Fruit fly (Drosophila melanogaster) whole organism, embryonic: ENCODE data around the gene CG9664.

Source experiments
- Antp ChIP-seq: fragments of 200-800 bp; sonication (Bioruptor generic); optimal IDR thresholded peaks from 3 replicates; lab custom pipeline; 2016; ENCODE audit warnings: missing biosample characterization, missing genetic modification characterization
- Atf-2 ChIP-seq: fragments of 200-800 bp; sonication (Bioruptor generic); optimal IDR thresholded peaks from 2 replicates; lab custom pipeline; 2016; ENCODE audit warnings: missing biosample characterization, missing genetic modification characterization
- Atf3 ChIP-seq: fragments of 200-800 bp; sonication (Bioruptor generic); optimal IDR thresholded peaks from 3 replicates; lab custom pipeline; 2016; ENCODE audit warnings: missing biosample characterization, missing genetic modification characterization
- Atf6 ChIP-seq: fragments of 200-800 bp; sonication (Bioruptor generic); IDR thresholded peaks from 2 replicates; pipeline ENCODE4 v1.3.6; 2022; ENCODE audit warnings: missing biosample characterization, missing genetic modification characterization
- C15 ChIP-seq: fragments of 200-800 bp; sonication (Bioruptor generic); IDR thresholded peaks from 3 replicates; pipeline ENCODE4 v1.3.6; 2022; ENCODE audit warnings: missing biosample characterization, missing genetic modification characterization
- CG11247 ChIP-seq: fragments of 200-800 bp; sonication (Bioruptor generic); IDR thresholded peaks from 2 replicates; pipeline ENCODE4 v1.3.6; 2022; ENCODE audit warnings: missing biosample characterization, missing genetic modification characterization
- CG11456 ChIP-seq: fragments of 200-800 bp; sonication (Bioruptor generic); IDR thresholded peaks from 3 replicates; pipeline ENCODE4 v1.3.6; 2022; ENCODE audit warnings: missing biosample characterization, missing genetic modification characterization
- CG12071 ChIP-seq: fragments of 200-800 bp; sonication (Bioruptor generic); optimal IDR thresholded peaks from 3 replicates; lab custom pipeline; 2018; ENCODE audit warnings: missing biosample characterization, mild to moderate bottlenecking, missing genetic modification characterization
- CG12942 ChIP-seq: fragments of 200-800 bp; sonication (Bioruptor generic); optimal IDR thresholded peaks from 3 replicates; lab custom pipeline; 2016; ENCODE audit warnings: missing biosample characterization, missing genetic modification characterization
- CG15696 ChIP-seq: fragments of 200-800 bp; sonication (Bioruptor generic); optimal IDR thresholded peaks from 2 replicates; lab custom pipeline; 2019; ENCODE audit warnings: missing biosample characterization, mild to moderate bottlenecking, missing genetic modification characterization, moderate library complexity
- CG18262 ChIP-seq: fragments of 200-800 bp; optimal IDR thresholded peaks from 3 replicates; lab custom pipeline; 2019; ENCODE audit warnings: missing biosample characterization, mild to moderate bottlenecking, missing genetic modification characterization, moderate library complexity
- CG18599 ChIP-seq: fragments of 200-800 bp; sonication (Bioruptor generic); optimal IDR thresholded peaks from 3 replicates; lab custom pipeline; 2017; ENCODE audit warnings: missing biosample characterization, missing genetic modification characterization, mild to moderate bottlenecking, moderate library complexity, missing genetic modification reagents
- CG18619 ChIP-seq: fragments of 200-800 bp; sonication (Bioruptor generic); optimal IDR thresholded peaks from 3 replicates; lab custom pipeline; 2017; ENCODE audit warnings: missing biosample characterization, mild to moderate bottlenecking, missing genetic modification characterization
- CG18764 ChIP-seq: fragments of 200-800 bp; sonication (Bioruptor generic); optimal IDR thresholded peaks from 3 replicates; lab custom pipeline; 2016; ENCODE audit warnings: missing biosample characterization, missing genetic modification characterization
- CG2129 ChIP-seq: fragments of 200-800 bp; sonication (Bioruptor generic); IDR thresholded peaks from 2 replicates; pipeline ENCODE4 v1.3.6; 2022; ENCODE audit warnings: missing biosample characterization, missing genetic modification characterization; ENCODE audit not compliant: partially characterized antibody
- CG2875 ChIP-seq: fragments of 200-800 bp; sonication (Bioruptor generic); optimal IDR thresholded peaks from 2 replicates; lab custom pipeline; 2017; ENCODE audit warnings: missing biosample characterization, mild to moderate bottlenecking, missing genetic modification characterization, missing genetic modification reagents
- CG2889 ChIP-seq: fragments of 200-800 bp; sonication (Bioruptor generic); IDR thresholded peaks from 3 replicates; pipeline ENCODE4 v1.3.6; 2022; ENCODE audit warnings: missing biosample characterization, missing genetic modification characterization
- CG31224 ChIP-seq: fragments of 200-800 bp; sonication (Bioruptor generic); IDR thresholded peaks from 2 replicates; pipeline ENCODE4 v1.3.6; 2022; ENCODE audit warnings: missing biosample characterization, missing genetic modification characterization
- CG33213 ChIP-seq: fragments of 200-800 bp; sonication (Bioruptor generic); optimal IDR thresholded peaks from 3 replicates; lab custom pipeline; 2016; ENCODE audit warnings: missing biosample characterization, missing genetic modification characterization
- CG4328 ChIP-seq: fragments of 200-800 bp; sonication (Bioruptor generic); optimal IDR thresholded peaks from 3 replicates; lab custom pipeline; 2017; ENCODE audit warnings: missing biosample characterization, missing genetic modification reagents, missing genetic modification characterization
- CG4424 ChIP-seq: fragments of 200-800 bp; sonication (Bioruptor generic); optimal IDR thresholded peaks from 3 replicates; lab custom pipeline; 2016; ENCODE audit warnings: missing biosample characterization, missing genetic modification characterization
- CG6683 ChIP-seq: fragments of 200-800 bp; sonication (Bioruptor generic); optimal IDR thresholded peaks from 2 replicates; lab custom pipeline; 2017; ENCODE audit warnings: missing biosample characterization, mild to moderate bottlenecking, missing genetic modification characterization, missing genetic modification reagents
- CG8089 ChIP-seq: fragments of 200-800 bp; sonication (Bioruptor generic); optimal IDR thresholded peaks from 3 replicates; lab custom pipeline; 2016; ENCODE audit warnings: missing biosample characterization, missing genetic modification characterization
- CG9437 ChIP-seq: fragments of 200-800 bp; sonication (Bioruptor generic); optimal IDR thresholded peaks from 2 replicates; lab custom pipeline; 2018; ENCODE audit warnings: missing biosample characterization, mild to moderate bottlenecking, missing genetic modification characterization
- CG9609 ChIP-seq: fragments of 200-800 bp; sonication (Bioruptor generic); optimal IDR thresholded peaks from 3 replicates; lab custom pipeline; 2016; ENCODE audit warnings: missing biosample characterization, missing genetic modification characterization
- CG9727 ChIP-seq: fragments of 200-800 bp; sonication (Bioruptor generic); optimal IDR thresholded peaks from 3 replicates; lab custom pipeline; 2017; ENCODE audit warnings: missing biosample characterization, mild to moderate bottlenecking, missing genetic modification characterization
- CoRest ChIP-seq: fragments of 200-800 bp; sonication (Bioruptor generic); optimal IDR thresholded peaks from 3 replicates; lab custom pipeline; 2018; ENCODE audit warnings: missing biosample characterization, mild to moderate bottlenecking, missing genetic modification characterization, moderate library complexity
- Dll ChIP-seq: fragments of 200-800 bp; sonication (Bioruptor generic); IDR thresholded peaks from 4 replicates; pipeline ENCODE4 v1.3.6; 2022; ENCODE audit warnings: missing biosample characterization, missing genetic modification characterization; ENCODE audit not compliant: partially characterized antibody
- Ets97D ChIP-seq: fragments of 200-800 bp; sonication (Bioruptor generic); optimal IDR thresholded peaks from 3 replicates; lab custom pipeline; 2016; ENCODE audit warnings: missing biosample characterization, missing genetic modification characterization
- Hand ChIP-seq: fragments of 200-800 bp; sonication (Bioruptor generic); optimal IDR thresholded peaks from 2 replicates; lab custom pipeline; 2017; ENCODE audit warnings: mild to moderate bottlenecking, missing biosample characterization, missing genetic modification reagents, missing genetic modification characterization
- Lim3 ChIP-seq: fragments of 200-800 bp; sonication (Bioruptor generic); IDR thresholded peaks from 2 replicates; pipeline ENCODE4 v1.3.6; 2022; ENCODE audit warnings: missing biosample characterization, missing genetic modification characterization
- NC2α ChIP-seq: fragments of 200-800 bp; sonication (Bioruptor generic); optimal IDR thresholded peaks from 2 replicates; lab custom pipeline; 2016; ENCODE audit warnings: missing biosample characterization, missing genetic modification characterization
- Nf-YB ChIP-seq: fragments of 200-800 bp; sonication (Bioruptor generic); optimal IDR thresholded peaks from 3 replicates; lab custom pipeline; 2019; ENCODE audit warnings: missing biosample characterization, mild to moderate bottlenecking, missing genetic modification characterization, moderate library complexity
- Spps ChIP-seq: fragments of 200-800 bp; sonication (Bioruptor generic); optimal IDR thresholded peaks from 2 replicates; lab custom pipeline; 2018; ENCODE audit warnings: missing biosample characterization, mild to moderate bottlenecking, missing genetic modification characterization
- Trl ChIP-seq, 3 experiments: fragments of >200 bp in 2 of 3; fragments of 200-800 bp in 1 of 3; sonication (Bioruptor generic) in 1 of 3; optimal IDR thresholded peaks; 2 replicates in 1 of 3; 3 replicates in 2 of 3; lab custom pipeline; 2016 to 2017; ENCODE audit warnings: missing biosample characterization in 1 of 3, missing genetic modification characterization in 1 of 3
- amos ChIP-seq: fragments of 200-800 bp; sonication (Bioruptor generic); IDR thresholded peaks from 2 replicates; pipeline ENCODE4 v1.3.6; 2022; ENCODE audit warnings: missing biosample characterization, missing genetic modification characterization; ENCODE audit not compliant: partially characterized antibody
- cas ChIP-seq: fragments of 200-800 bp; sonication (Bioruptor generic); IDR thresholded peaks from 2 replicates; pipeline ENCODE4 v1.3.6; 2022; ENCODE audit warnings: missing biosample characterization, missing genetic modification characterization
- crp ChIP-seq, 2 experiments: fragments of 200-800 bp; sonication (Bioruptor generic); optimal IDR thresholded peaks; 2 replicates in 1 of 2; 3 replicates in 1 of 2; lab custom pipeline; 2017; ENCODE audit warnings: missing biosample characterization in 2 of 2, missing genetic modification characterization in 2 of 2, mild to moderate bottlenecking in 1 of 2, moderate library complexity in 1 of 2
- dmrt99B ChIP-seq: fragments of 200-800 bp; sonication (Bioruptor generic); optimal IDR thresholded peaks from 2 replicates; lab custom pipeline; 2018; ENCODE audit warnings: missing biosample characterization, mild to moderate bottlenecking, missing genetic modification characterization, moderate library complexity
- fd64A ChIP-seq: fragments of 200-800 bp; sonication (Bioruptor generic); optimal IDR thresholded peaks from 3 replicates; lab custom pipeline; 2018; ENCODE audit warnings: missing biosample characterization, mild to moderate bottlenecking, missing genetic modification characterization
- gce ChIP-seq: fragments of 200-800 bp; sonication (Bioruptor generic); IDR thresholded peaks from 3 replicates; pipeline ENCODE4 v1.3.6; 2022; ENCODE audit warnings: missing biosample characterization, missing genetic modification characterization
- gcm2 ChIP-seq: fragments of 200-800 bp; sonication (Bioruptor generic); optimal IDR thresholded peaks from 2 replicates; lab custom pipeline; 2016; ENCODE audit warnings: missing biosample characterization, missing genetic modification characterization
- hbn ChIP-seq: fragments of 200-800 bp; sonication (Bioruptor generic); IDR thresholded peaks from 2 replicates; pipeline ENCODE4 v1.3.6; 2022; ENCODE audit warnings: missing biosample characterization, missing genetic modification characterization; ENCODE audit not compliant: partially characterized antibody
- otp ChIP-seq: fragments of 200-800 bp; sonication (Bioruptor generic); IDR thresholded peaks from 3 replicates; pipeline ENCODE4, ENCODE4 v1.3.6; 2022; ENCODE audit warnings: missing biosample characterization, missing genetic modification characterization
- salm ChIP-seq: fragments of 200-800 bp; sonication (Bioruptor generic); optimal IDR thresholded peaks from 2 replicates; lab custom pipeline; 2018; ENCODE audit warnings: missing biosample characterization, mild to moderate bottlenecking, missing genetic modification characterization
- sisA ChIP-seq: fragments of 200-800 bp; sonication (Bioruptor generic); IDR thresholded peaks from 2 replicates; pipeline ENCODE4 v1.3.6; 2022; ENCODE audit warnings: missing biosample characterization, missing genetic modification characterization
- stwl ChIP-seq: fragments of 200-800 bp; sonication (Bioruptor generic); optimal IDR thresholded peaks from 3 replicates; lab custom pipeline; 2018; ENCODE audit warnings: missing biosample characterization, mild to moderate bottlenecking, missing genetic modification characterization, moderate library complexity
- tgo ChIP-seq: fragments of 200-800 bp; sonication (Bioruptor generic); IDR thresholded peaks from 3 replicates; pipeline ENCODE4 v1.3.6; 2022; ENCODE audit warnings: missing biosample characterization, missing genetic modification characterization
- tio ChIP-seq: fragments of 200-800 bp; sonication (Bioruptor generic); optimal IDR thresholded peaks from 2 replicates; lab custom pipeline; 2017; ENCODE audit warnings: missing biosample characterization, missing genetic modification characterization, inconsistent platforms
- wdn ChIP-seq: fragments of 200-800 bp; sonication (Bioruptor generic); IDR thresholded peaks from 2 replicates; pipeline ENCODE4 v1.3.6; 2022; ENCODE audit warnings: missing biosample characterization, missing genetic modification characterization
- zfh1 ChIP-seq: fragments of 200-800 bp; sonication (Bioruptor generic); IDR thresholded peaks from 3 replicates; pipeline ENCODE4 v1.3.6; 2022; ENCODE audit warnings: missing biosample characterization, missing genetic modification characterization

CG9664 gene

DNA sequence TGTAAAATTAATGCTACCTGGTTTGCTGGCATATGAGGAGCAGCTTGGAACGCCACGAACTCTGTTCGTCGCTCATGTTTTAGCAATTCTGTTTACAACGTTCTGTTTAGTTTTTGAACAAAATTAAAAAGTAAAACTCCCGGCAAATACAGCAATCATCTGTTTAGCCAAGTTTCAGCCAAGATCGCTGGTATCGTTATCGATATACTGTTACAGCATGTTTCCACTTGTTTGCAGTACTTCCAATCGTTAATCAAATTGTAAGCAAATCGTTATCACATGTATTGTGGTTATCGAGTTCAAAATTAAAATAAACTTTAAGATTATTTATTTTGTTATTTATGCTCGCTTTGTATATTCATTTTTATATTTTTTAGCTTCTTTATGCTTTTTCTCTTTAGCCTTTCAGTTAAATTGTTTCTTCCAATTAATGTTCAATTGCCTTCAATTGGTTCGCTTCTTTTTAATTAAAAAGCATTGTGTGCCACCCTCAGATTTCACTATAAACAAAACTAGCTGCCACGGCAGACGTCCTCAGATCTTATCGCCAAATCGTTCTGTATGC lies 25.3 kb upstream of the CG9664 start, which contains the start of the genes Fign and CG8837 (continued):
- TF ChIP-seq Lim3 (GFP tag; lab: Robert Waterston, UW), result no peak
- peak; percentile 83 for TF ChIP-seq Dll
- TF ChIP-seq Ets97D (GFP tag; lab: Kevin White, UChicago), result peak; percentile 43
- TF ChIP-seq Antp (GFP tag; lab: Kevin White, UChicago), result no peak
- no peak for TF ChIP-seq salm (tag; lab: Kevin White, UChicago)
- TF ChIP-seq CG18619 (GFP tag; lab: Kevin White, UChicago), result no peak
- no peak for TF ChIP-seq CG18764
- TF ChIP-seq CG2875, result no peak
- TF ChIP-seq CG9609 (GFP tag; lab: Kevin White, UChicago), result no peak
- no peak for TF ChIP-seq wdn
- no peak for TF ChIP-seq cas (GFP tag; lab: Robert Waterston, UW)
- no peak for TF ChIP-seq C15
- no peak for TF ChIP-seq tgo (GFP tag; lab: Robert Waterston, UW)
- TF ChIP-seq CG15696 (tag; lab: Kevin White, UChicago), result no peak
- TF ChIP-seq Atf3 (GFP tag; lab: Kevin White, UChicago), result no peak
- TF ChIP-seq sisA, result no peak
- peak; percentile 75 for TF ChIP-seq amos (GFP tag; lab: Robert Waterston, UW)
- peak; percentile 51 for TF ChIP-seq CoRest (tag; lab: Kevin White, UChicago)
- no peak for TF ChIP-seq otp
- no peak for TF ChIP-seq CG18599 (GFP tag; lab: Kevin White, UChicago)
- no peak for TF ChIP-seq gce (GFP tag; lab: Robert Waterston, UW)
- TF ChIP-seq CG11456, result no peak
- peak; percentile 98 for TF ChIP-seq stwl (tag; lab: Kevin White, UChicago)
- TF ChIP-seq Hand (GFP tag; lab: Kevin White, UChicago), result no peak
- TF ChIP-seq CG12071, result no peak
- TF ChIP-seq CG11247 (GFP tag; lab: Robert Waterston, UW), result no peak
- TF ChIP-seq NC2α (GFP tag; lab: Kevin White, UChicago), result no peak
- TF ChIP-seq Nf-YB (GFP tag; lab: Kevin White, UChicago), result no peak
- peak; percentile 63 to 93 for TF ChIP-seq crp (GFP tag; optimal IDR thresholded peaks at IDR 0.05; lab: Kevin White, UChicago)
- TF ChIP-seq zfh1 (GFP tag; lab: Robert Waterston, UW), result no peak
- no peak for TF ChIP-seq CG4328
- no peak for TF ChIP-seq CG9437 (GFP tag; lab: Kevin White, UChicago)
- no peak for TF ChIP-seq CG33213 (GFP tag; lab: Kevin White, UChicago)
- no peak for TF ChIP-seq Trl (optimal IDR thresholded peaks at IDR 0.05; lab: Kevin White, UChicago)
- TF ChIP-seq Trl (GFP tag; optimal IDR thresholded peaks at IDR 0.05; lab: Kevin White, UChicago), result no peak
- no peak for TF ChIP-seq Atf-2
- TF ChIP-seq CG12942 (GFP tag; lab: Kevin White, UChicago), result no peak
- TF ChIP-seq fd64A (GFP tag; lab: Kevin White, UChicago), result no peak
- TF ChIP-seq CG9727, result no peak
- TF ChIP-seq CG2129 (GFP tag; lab: Robert Waterston, UW), result no peak
- TF ChIP-seq CG8089 (GFP tag; lab: Kevin White, UChicago), result no peak
- TF ChIP-seq CG31224 (GFP tag; lab: Robert Waterston, UW), result no peak
- no peak for TF ChIP-seq Atf6
- TF ChIP-seq Spps, result no peak
- TF ChIP-seq CG6683 (GFP tag; lab: Kevin White, UChicago), result no peak
- TF ChIP-seq gcm2 (GFP tag; lab: Kevin White, UChicago), result no peak
- no peak for TF ChIP-seq CG18262 (tag; lab: Kevin White, UChicago)
- no peak for TF ChIP-seq dmrt99B
- no peak for TF ChIP-seq tio (GFP tag; lab: Kevin White, UChicago)
- TF ChIP-seq hbn (GFP tag; lab: Robert Waterston, UW), result peak; percentile 58
- TF ChIP-seq CG2889 (GFP tag; lab: Robert Waterston, UW), result no peak
- no peak for TF ChIP-seq CG4424 (GFP tag; lab: Kevin White, UChicago)
